Fruit fly (Drosophila melanogaster) whole organism, embryonic: ENCODE measurements around the gene mRpL10.

Experiments
- Abd-B ChIP-seq: fragments of 200-800 bp; sonication (Bioruptor generic); optimal IDR thresholded peaks from 2 replicates; lab custom pipeline; 2018; ENCODE audit warnings: missing biosample characterization, mild to moderate bottlenecking, missing genetic modification characterization, moderate library complexity
- Adf1 ChIP-seq: fragments of 200-800 bp; sonication (Bioruptor generic); IDR thresholded peaks from 2 replicates; pipeline ENCODE4 v1.3.6; 2022; ENCODE audit warnings: missing biosample characterization, missing genetic modification characterization
- Aef1 ChIP-seq: fragments of 200-800 bp; sonication (Bioruptor generic); IDR thresholded peaks from 3 replicates; pipeline ENCODE4 v1.3.6; 2022; ENCODE audit warnings: missing biosample characterization, missing genetic modification characterization
- CG1024 ChIP-seq: fragments of 200-800 bp; sonication (Bioruptor generic); IDR thresholded peaks from 2 replicates; pipeline ENCODE4 v1.3.6; 2022; ENCODE audit warnings: missing biosample characterization, missing genetic modification characterization
- CG13624 ChIP-seq: fragments of 200-800 bp; sonication (Bioruptor generic); optimal IDR thresholded peaks from 2 replicates; lab custom pipeline; 2016; ENCODE audit warnings: missing biosample characterization, missing genetic modification characterization
- CG13894 ChIP-seq: fragments of 200-800 bp; sonication (Bioruptor generic); optimal IDR thresholded peaks from 3 replicates; lab custom pipeline; 2018; ENCODE audit warnings: missing biosample characterization, mild to moderate bottlenecking, missing genetic modification characterization, moderate library complexity
- CG17385 ChIP-seq: fragments of 200-800 bp; sonication (Bioruptor generic); optimal IDR thresholded peaks from 3 replicates; lab custom pipeline; 2018; ENCODE audit warnings: missing biosample characterization, mild to moderate bottlenecking, missing genetic modification characterization
- CG17568 ChIP-seq: fragments of 200-800 bp; sonication (Bioruptor generic); optimal IDR thresholded peaks from 2 replicates; lab custom pipeline; 2018; ENCODE audit warnings: missing biosample characterization, mild to moderate bottlenecking, missing genetic modification characterization, moderate library complexity
- CG18764 ChIP-seq: fragments of 200-800 bp; sonication (Bioruptor generic); optimal IDR thresholded peaks from 3 replicates; lab custom pipeline; 2016; ENCODE audit warnings: missing biosample characterization, missing genetic modification characterization
- CG2116 ChIP-seq: fragments of 200-800 bp; sonication (Bioruptor generic); optimal IDR thresholded peaks from 3 replicates; lab custom pipeline; 2018; ENCODE audit warnings: missing biosample characterization, mild to moderate bottlenecking, missing genetic modification characterization
- CG30020 ChIP-seq: fragments of 200-800 bp; optimal IDR thresholded peaks from 2 replicates; lab custom pipeline; 2019; ENCODE audit warnings: missing biosample characterization, mild to moderate bottlenecking, missing genetic modification characterization, moderate library complexity
- CG3065 ChIP-seq: fragments of 200-800 bp; sonication (Bioruptor generic); optimal IDR thresholded peaks from 2 replicates; lab custom pipeline; 2016; ENCODE audit warnings: missing biosample characterization, missing genetic modification characterization
- CG31224 ChIP-seq: fragments of 200-800 bp; sonication (Bioruptor generic); IDR thresholded peaks from 2 replicates; pipeline ENCODE4 v1.3.6; 2022; ENCODE audit warnings: missing biosample characterization, missing genetic modification characterization
- CG32767 ChIP-seq: fragments of 200-800 bp; sonication (Bioruptor generic); IDR thresholded peaks from 2 replicates; pipeline ENCODE4 v1.3.6; 2022; ENCODE audit warnings: missing biosample characterization, missing genetic modification characterization
- CG34422 ChIP-seq: fragments of 200-800 bp; sonication (Bioruptor generic); IDR thresholded peaks from 3 replicates; pipeline ENCODE4 v1.3.6; 2022; ENCODE audit warnings: missing biosample characterization, missing genetic modification characterization
- CG3726 ChIP-seq: fragments of 200-800 bp; sonication (Bioruptor generic); IDR thresholded peaks from 3 replicates; pipeline ENCODE4, ENCODE4 v1.3.6; 2022; ENCODE audit warnings: missing biosample characterization, missing genetic modification characterization
- CG6791 ChIP-seq: fragments of 200-800 bp; sonication (Bioruptor generic); IDR thresholded peaks from 3 replicates; pipeline ENCODE4 v1.3.6; 2022; ENCODE audit warnings: missing biosample characterization, missing genetic modification characterization; ENCODE audit not compliant: partially characterized antibody
- CG7556 ChIP-seq: fragments of 200-800 bp; sonication (Bioruptor generic); optimal IDR thresholded peaks from 2 replicates; lab custom pipeline; 2017; ENCODE audit warnings: missing biosample characterization, mild to moderate bottlenecking, missing genetic modification characterization
- CG8478 ChIP-seq: fragments of >200 bp; optimal IDR thresholded peaks from 2 replicates; lab custom pipeline; 2018
- CG8924 ChIP-seq: fragments of 200-800 bp; optimal IDR thresholded peaks from 3 replicates; lab custom pipeline; 2019; ENCODE audit warnings: missing biosample characterization, mild to moderate bottlenecking, missing genetic modification characterization, moderate library complexity
- CG9437 ChIP-seq: fragments of 200-800 bp; sonication (Bioruptor generic); optimal IDR thresholded peaks from 2 replicates; lab custom pipeline; 2018; ENCODE audit warnings: missing biosample characterization, mild to moderate bottlenecking, missing genetic modification characterization
- Deaf1 ChIP-seq: fragments of 200-800 bp; optimal IDR thresholded peaks from 3 replicates; lab custom pipeline; 2019; ENCODE audit warnings: missing biosample characterization, mild to moderate bottlenecking, missing genetic modification characterization, moderate library complexity
- E2f1 ChIP-seq: fragments of 200-800 bp; sonication (Bioruptor generic); IDR thresholded peaks from 2 replicates; pipeline ENCODE4 v1.3.6; 2022; ENCODE audit warnings: missing biosample characterization, missing genetic modification characterization
- GATAe ChIP-seq: fragments of 200-800 bp; sonication (Bioruptor generic); conservative IDR thresholded peaks from 2 replicates; pipeline ENCODE4 v1.3.6; 2022; ENCODE audit warnings: missing biosample characterization, missing genetic modification characterization
- HLHmδ ChIP-seq: fragments of 200-800 bp; sonication (Bioruptor generic); optimal IDR thresholded peaks from 2 replicates; lab custom pipeline; 2018; ENCODE audit warnings: missing biosample characterization, mild to moderate bottlenecking, missing genetic modification characterization, moderate library complexity
- Hr51 ChIP-seq, 2 experiments: fragments of 200-800 bp; sonication (Bioruptor generic); optimal IDR thresholded peaks; 2 replicates in 1 of 2; 3 replicates in 1 of 2; lab custom pipeline; 2016 to 2018; ENCODE audit warnings: missing biosample characterization in 2 of 2, missing genetic modification characterization in 2 of 2, mild to moderate bottlenecking in 1 of 2, moderate library complexity in 1 of 2
- Meics ChIP-seq: fragments of 200-800 bp; sonication (Bioruptor generic); optimal IDR thresholded peaks from 2 replicates; lab custom pipeline; 2017; ENCODE audit warnings: missing biosample characterization, mild to moderate bottlenecking, missing genetic modification characterization
- NfI ChIP-seq: fragments of 200-800 bp; sonication (Bioruptor generic); optimal IDR thresholded peaks from 3 replicates; lab custom pipeline; 2018; ENCODE audit warnings: missing biosample characterization, mild to moderate bottlenecking, missing genetic modification characterization, moderate library complexity
- Ssrp ChIP-seq: fragments of 200-800 bp; sonication (Bioruptor generic); optimal IDR thresholded peaks from 2 replicates; lab custom pipeline; 2018; ENCODE audit warnings: missing biosample characterization, mild to moderate bottlenecking, missing genetic modification characterization, moderate library complexity
- az2 ChIP-seq: fragments of 200-800 bp; sonication (Bioruptor generic); optimal IDR thresholded peaks from 3 replicates; lab custom pipeline; 2016; ENCODE audit warnings: missing biosample characterization, missing genetic modification characterization
- br ChIP-seq: fragments of >200 bp; optimal IDR thresholded peaks from 2 replicates; lab custom pipeline; 2017
- caup ChIP-seq: fragments of 200-800 bp; sonication (Bioruptor generic); optimal IDR thresholded peaks from 3 replicates; lab custom pipeline; 2017; ENCODE audit warnings: missing biosample characterization, mild to moderate bottlenecking, missing genetic modification characterization, moderate library complexity; ENCODE audit not compliant: severe bottlenecking
- cg ChIP-seq: fragments of 200-800 bp; sonication (Bioruptor generic); optimal IDR thresholded peaks from 3 replicates; lab custom pipeline; 2019; ENCODE audit warnings: missing biosample characterization, mild to moderate bottlenecking, missing genetic modification characterization, moderate library complexity
- dimm ChIP-seq: fragments of 200-800 bp; sonication (Bioruptor generic); IDR thresholded peaks from 2 replicates; pipeline ENCODE4 v1.3.6; 2022; ENCODE audit warnings: missing biosample characterization, missing genetic modification characterization
- esg ChIP-seq: fragments of 200-800 bp; sonication (Bioruptor generic); conservative IDR thresholded peaks from 2 replicates; pipeline ENCODE4 v1.3.6; 2022; ENCODE audit warnings: missing biosample characterization, missing genetic modification characterization
- fd64A ChIP-seq: fragments of 200-800 bp; sonication (Bioruptor generic); optimal IDR thresholded peaks from 3 replicates; lab custom pipeline; 2018; ENCODE audit warnings: missing biosample characterization, mild to moderate bottlenecking, missing genetic modification characterization
- gce ChIP-seq: fragments of 200-800 bp; sonication (Bioruptor generic); IDR thresholded peaks from 3 replicates; pipeline ENCODE4 v1.3.6; 2022; ENCODE audit warnings: missing biosample characterization, missing genetic modification characterization
- gcm ChIP-seq: fragments of 200-800 bp; sonication (Bioruptor generic); optimal IDR thresholded peaks from 2 replicates; lab custom pipeline; 2019; ENCODE audit warnings: missing biosample characterization, mild to moderate bottlenecking, missing genetic modification characterization, moderate library complexity
- gsb ChIP-seq: fragments of 200-800 bp; sonication (Bioruptor generic); IDR thresholded peaks from 2 replicates; pipeline ENCODE4 v1.3.6; 2022; ENCODE audit warnings: missing biosample characterization, missing genetic modification characterization
- kay ChIP-seq: fragments of 200-800 bp; sonication (Bioruptor generic); optimal IDR thresholded peaks from 2 replicates; lab custom pipeline; 2016; ENCODE audit warnings: missing biosample characterization, missing genetic modification characterization
- lab ChIP-seq: fragments of 200-800 bp; sonication (Bioruptor generic); optimal IDR thresholded peaks from 3 replicates; lab custom pipeline; 2017; ENCODE audit warnings: missing biosample characterization, missing genetic modification characterization, mild to moderate bottlenecking, moderate library complexity, missing genetic modification reagents
- nau ChIP-seq: fragments of 200-800 bp; sonication (Bioruptor generic); optimal IDR thresholded peaks from 3 replicates; lab custom pipeline; 2017; ENCODE audit warnings: missing biosample characterization, mild to moderate bottlenecking, missing genetic modification characterization, missing genetic modification reagents
- nom ChIP-seq: fragments of 200-800 bp; sonication (Bioruptor generic); optimal IDR thresholded peaks from 2 replicates; lab custom pipeline; 2017; ENCODE audit warnings: missing biosample characterization, missing genetic modification characterization, mild to moderate bottlenecking, moderate library complexity, missing genetic modification reagents
- sc ChIP-seq, 3 experiments: fragments of >200 bp in 2 of 3; fragments of 200-800 bp in 1 of 3; sonication (Bioruptor generic) in 1 of 3; optimal IDR thresholded peaks; 2 replicates in 2 of 3; 3 replicates in 1 of 3; lab custom pipeline; 2017; ENCODE audit warnings: mild to moderate bottlenecking in 1 of 3, missing biosample characterization in 1 of 3, missing genetic modification characterization in 1 of 3, missing genetic modification reagents in 1 of 3
- sd ChIP-seq: fragments of 200-800 bp; sonication (Bioruptor generic); optimal IDR thresholded peaks from 3 replicates; lab custom pipeline; 2018; ENCODE audit warnings: missing biosample characterization, mild to moderate bottlenecking, missing genetic modification characterization, moderate library complexity
- sob ChIP-seq: fragments of 200-800 bp; sonication (Bioruptor generic); IDR thresholded peaks from 2 replicates; pipeline ENCODE4 v1.3.6; 2022; ENCODE audit warnings: missing biosample characterization, missing genetic modification characterization
- tin ChIP-seq: fragments of 200-800 bp; sonication (Bioruptor generic); optimal IDR thresholded peaks from 3 replicates; lab custom pipeline; 2016; ENCODE audit warnings: missing biosample characterization, missing genetic modification characterization
- trem ChIP-seq: fragments of 200-800 bp; optimal IDR thresholded peaks from 3 replicates; lab custom pipeline; 2019; ENCODE audit warnings: missing biosample characterization, mild to moderate bottlenecking, missing genetic modification characterization, moderate library complexity
- trh ChIP-seq: fragments of 200-800 bp; sonication (Bioruptor generic); optimal IDR thresholded peaks from 2 replicates; lab custom pipeline; 2016; ENCODE audit warnings: missing biosample characterization, missing genetic modification characterization
- vnd ChIP-seq: fragments of 200-800 bp; sonication (Bioruptor generic); IDR thresholded peaks from 3 replicates; pipeline ENCODE4 v1.3.6; 2022; ENCODE audit warnings: missing biosample characterization, missing genetic modification characterization; ENCODE audit not compliant: partially characterized antibody
- wek ChIP-seq: fragments of 200-800 bp; sonication (Bioruptor generic); optimal IDR thresholded peaks from 3 replicates; lab custom pipeline; 2018; ENCODE audit warnings: missing biosample characterization, mild to moderate bottlenecking, missing genetic modification characterization, moderate library complexity
- yki ChIP-seq: fragments of >200 bp; optimal IDR thresholded peaks from 3 replicates; lab custom pipeline; 2018

The mRpL10 gene

DNA sequence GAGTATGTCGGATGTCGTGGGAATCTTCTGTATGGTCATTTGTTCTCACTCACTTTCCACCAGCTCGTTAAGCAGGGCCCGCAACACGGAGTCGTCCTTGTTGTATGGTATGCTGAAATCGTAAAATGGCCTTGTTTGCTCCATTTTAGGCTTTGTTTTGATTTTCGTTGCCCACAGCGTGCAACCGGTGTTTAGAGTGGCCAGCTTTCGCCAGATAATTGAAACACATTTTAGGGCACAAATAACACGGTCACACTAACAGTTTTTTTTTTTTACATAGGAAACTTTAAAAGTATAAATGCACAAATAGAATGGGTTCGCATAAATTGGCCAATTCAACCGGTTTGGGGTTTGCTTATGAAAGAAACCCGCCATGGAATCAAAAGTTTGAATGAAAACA lies 48.6 kb downstream of the mRpL10 start, which contains the start of gene Rpp30 (continued):
- TF ChIP-seq cg (GFP tag; lab: Kevin White, UChicago) (no peak), gsb (no peak), fd64A (GFP tag; lab: Kevin White, UChicago) (no peak), caup (GFP tag; lab: Kevin White, UChicago) (no peak), trem (tag; lab: Kevin White, UChicago) (peak; percentile 10), kay (GFP tag; lab: Kevin White, UChicago) (no peak), CG3726 (GFP tag; lab: Robert Waterston, UW) (no peak), CG13894 (tag; lab: Kevin White, UChicago) (no peak), CG32767 (GFP tag; lab: Robert Waterston, UW) (no peak), trh (GFP tag; lab: Kevin White, UChicago) (no peak), br (no peak), HLHmδ (no peak), Abd-B (no peak), CG8478 (lab: Kevin White, UChicago) (no peak), wek (no peak), lab (GFP tag; lab: Kevin White, UChicago) (no peak), Meics (GFP tag; lab: Kevin White, UChicago) (no peak), CG17385 (GFP tag; lab: Kevin White, UChicago) (no peak), CG34422 (GFP tag; lab: Robert Waterston, UW) (peak; percentile 53; the same call in 1 of the 3 replicates), CG9437 (GFP tag; lab: Kevin White, UChicago) (no peak), Aef1 (GFP tag; lab: Robert Waterston, UW) (no peak), CG8924 (no peak), Hr51 (GFP tag; optimal IDR thresholded peaks at IDR 0.05; lab: Kevin White, UChicago) (no peak), esg (GFP tag; lab: Robert Waterston, UW) (no peak), gce (GFP tag; lab: Robert Waterston, UW) (no peak), gcm (no peak), CG6791 (GFP tag; lab: Robert Waterston, UW) (no peak), Deaf1 (tag; lab: Kevin White, UChicago) (no peak), CG2116 (GFP tag; lab: Kevin White, UChicago) (peak; percentile 18), yki (lab: Kevin White, UChicago) (no peak), sob (GFP tag; lab: Robert Waterston, UW) (no peak), sc (optimal IDR thresholded peaks at IDR 0.05; lab: Kevin White, UChicago) (no peak), sc (GFP tag; optimal IDR thresholded peaks at IDR 0.05; lab: Kevin White, UChicago) (no peak), Adf1 (no peak), CG7556 (GFP tag; lab: Kevin White, UChicago) (no peak), Ssrp (tag; lab: Kevin White, UChicago) (no peak), CG17568 (GFP tag; lab: Kevin White, UChicago) (no peak), CG1024 (GFP tag; lab: Robert Waterston, UW) (no peak), CG31224 (no peak), nom (GFP tag; lab: Kevin White, UChicago) (no peak), CG13624 (GFP tag; lab: Kevin White, UChicago) (no peak), az2 (GFP tag; lab: Kevin White, UChicago) (no peak), CG3065 (GFP tag; lab: Kevin White, UChicago) (no peak), CG18764 (GFP tag; lab: Kevin White, UChicago) (no peak), GATAe (no peak), E2f1 (GFP tag; lab: Robert Waterston, UW) (no peak), CG30020 (tag; lab: Kevin White, UChicago) (no peak), sd (tag; lab: Kevin White, UChicago) (no peak), dimm (GFP tag; lab: Robert Waterston, UW) (no peak), vnd (GFP tag; lab: Robert Waterston, UW) (no peak), nau (GFP tag; lab: Kevin White, UChicago) (no peak), tin (GFP tag; lab: Kevin White, UChicago) (no peak), NfI (GFP tag; lab: Kevin White, UChicago) (no peak)
